Fruit fly (Drosophila melanogaster) Kc167 (cell line): ENCODE measurements around the gene Nepl7.

ENCODE experiments used
- Myc ChIP-seq: fragments of >200 bp; optimal IDR thresholded peaks from 2 replicates; lab custom pipeline; 2017; ENCODE audit warnings: missing external identifiers
- h ChIP-seq: fragments of >200 bp; optimal IDR thresholded peaks from 3 replicates; lab custom pipeline; 2018; ENCODE audit warnings: missing external identifiers

- TF ChIP-seq Myc (lab: Kevin White, UChicago) = no peak
- no peak for TF ChIP-seq h (lab: Kevin White, UChicago)
Observed at dm6 chr2L:12678286-12678685, 8.8 kb upstream of the Nepl7 start.
